Worm (Caenorhabditis elegans): ENCODE measurements around the gene hrg-1.

DNA sequence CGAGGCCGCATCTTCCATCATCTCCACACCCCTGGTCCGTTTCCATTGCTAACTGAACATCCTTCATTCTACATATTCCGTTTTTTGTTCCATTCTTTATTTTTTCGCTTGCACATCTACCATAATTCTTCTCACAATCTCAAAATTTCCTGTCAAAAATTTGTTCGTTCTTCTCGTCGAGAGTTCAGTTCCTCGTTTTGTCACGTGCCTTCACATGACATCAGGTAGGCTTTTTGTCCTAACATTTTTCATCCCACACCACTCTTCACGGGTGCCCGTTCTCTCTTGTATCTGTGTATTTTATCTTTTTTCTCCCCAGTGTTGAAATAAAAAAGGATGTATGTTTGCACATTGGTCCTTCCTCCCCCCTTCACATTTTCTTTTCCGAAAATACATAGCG lies 25.5 kb downstream of the hrg-1 start:
- TF ChIP-seq pqm-1 (tag; optimal IDR thresholded peaks at IDR 0.05), result no peak
- no peak for TF ChIP-seq madf-2 (tag; optimal IDR thresholded peaks at IDR 0.05)
- TF ChIP-seq ama-1 (optimal IDR thresholded peaks at IDR 0.05), result no peak
- TF ChIP-seq nhr-11 (tag; optimal IDR thresholded peaks at IDR 0.05), result no peak
- TF ChIP-seq gmeb-2 (tag; optimal IDR thresholded peaks at IDR 0.05), result no peak
- no peak for TF ChIP-seq pax-1 (tag; optimal IDR thresholded peaks at IDR 0.05)
- TF ChIP-seq ahr-1 (tag; optimal IDR thresholded peaks at IDR 0.05), result no peak
- TF ChIP-seq nfya-1 (tag; optimal IDR thresholded peaks at IDR 0.05), result no peak
- no peak for TF ChIP-seq ceh-19 (GFP tag; optimal IDR thresholded peaks at IDR 0.05)
- TF ChIP-seq ceh-48 (tag; optimal IDR thresholded peaks at IDR 0.05), result no peak

Data from whole organism, late embryonic.